Fruit fly (Drosophila melanogaster) whole organism, pupa: ENCODE results near the gene Idh.

Experiments used
- CG10348 ChIP-seq: fragments of 200-800 bp; sonication (Bioruptor generic); IDR thresholded peaks from 2 replicates; pipeline ENCODE4 v1.3.6; 2022; ENCODE audit warnings: missing biosample characterization, missing genetic modification characterization
- CG12605 ChIP-seq: fragments of 200-800 bp; sonication (Bioruptor generic); IDR thresholded peaks from 2 replicates; pipeline ENCODE4 v1.3.6; 2022; ENCODE audit warnings: missing biosample characterization, missing genetic modification characterization
- CG13204 ChIP-seq: fragments of 200-800 bp; sonication (Bioruptor generic); optimal IDR thresholded peaks from 2 replicates; lab custom pipeline; 2018; ENCODE audit warnings: missing biosample characterization, mild to moderate bottlenecking, missing genetic modification characterization, moderate library complexity
- CG14655 ChIP-seq: fragments of 200-800 bp; sonication (Bioruptor generic); optimal IDR thresholded peaks from 3 replicates; lab custom pipeline; 2017; ENCODE audit warnings: mild to moderate bottlenecking, missing biosample characterization, missing genetic modification reagents, missing genetic modification characterization
- CG15710 ChIP-seq: fragments of 200-800 bp; sonication (Bioruptor generic); optimal IDR thresholded peaks from 2 replicates; lab custom pipeline; 2018; ENCODE audit warnings: missing biosample characterization, mild to moderate bottlenecking, missing genetic modification characterization, moderate library complexity
- CG17806 ChIP-seq: fragments of 200-800 bp; sonication (Bioruptor generic); optimal IDR thresholded peaks from 2 replicates; lab custom pipeline; 2018; ENCODE audit warnings: missing biosample characterization, mild to moderate bottlenecking, missing genetic modification characterization, moderate library complexity
- CG32121 ChIP-seq: fragments of 200-800 bp; sonication (Bioruptor generic); IDR thresholded peaks from 2 replicates; pipeline ENCODE4 v1.3.6; 2022; ENCODE audit warnings: missing biosample characterization, missing genetic modification characterization
- CG34367 ChIP-seq: fragments of 200-800 bp; sonication (Bioruptor generic); optimal IDR thresholded peaks from 2 replicates; lab custom pipeline; 2018; ENCODE audit warnings: missing biosample characterization, mild to moderate bottlenecking, missing genetic modification characterization
- CG4496 ChIP-seq: fragments of 200-800 bp; sonication (Bioruptor generic); IDR thresholded peaks from 3 replicates; pipeline ENCODE4 v1.3.6; 2022; ENCODE audit warnings: missing biosample characterization, missing genetic modification characterization
- CG8159 ChIP-seq: fragments of 200-800 bp; sonication (Bioruptor generic); optimal IDR thresholded peaks from 3 replicates; lab custom pipeline; 2018; ENCODE audit warnings: missing biosample characterization, mild to moderate bottlenecking, missing genetic modification characterization, moderate library complexity
- CG8301 ChIP-seq: fragments of 200-800 bp; sonication (Bioruptor generic); optimal IDR thresholded peaks from 2 replicates; lab custom pipeline; 2018; ENCODE audit warnings: missing biosample characterization, mild to moderate bottlenecking, missing genetic modification characterization
- CG9948 ChIP-seq: fragments of 200-800 bp; sonication (Bioruptor generic); optimal IDR thresholded peaks from 2 replicates; lab custom pipeline; 2018; ENCODE audit warnings: missing biosample characterization, mild to moderate bottlenecking, missing genetic modification characterization, moderate library complexity
- D1 ChIP-seq: fragments of 200-800 bp; sonication (Bioruptor generic); optimal IDR thresholded peaks from 2 replicates; lab custom pipeline; 2018; ENCODE audit warnings: missing biosample characterization, mild to moderate bottlenecking, missing genetic modification characterization, moderate library complexity
- EcR ChIP-seq: fragments of 200-800 bp; sonication (Bioruptor generic); optimal IDR thresholded peaks from 3 replicates; lab custom pipeline; 2019; ENCODE audit warnings: missing biosample characterization, missing genetic modification characterization, mild to moderate bottlenecking, moderate library complexity, missing genetic modification reagents
- Ets98B ChIP-seq: fragments of 200-800 bp; sonication (Bioruptor generic); IDR thresholded peaks from 2 replicates; pipeline ENCODE4 v1.3.6; 2022; ENCODE audit warnings: missing biosample characterization, missing genetic modification characterization
- Pif1A ChIP-seq: fragments of 200-800 bp; sonication (Bioruptor generic); optimal IDR thresholded peaks from 3 replicates; lab custom pipeline; 2016; ENCODE audit warnings: missing biosample characterization, missing genetic modification characterization
- Pif1B ChIP-seq: fragments of 200-800 bp; sonication (Bioruptor generic); optimal IDR thresholded peaks from 3 replicates; lab custom pipeline; 2016; ENCODE audit warnings: missing biosample characterization, missing genetic modification characterization
- Snoo ChIP-seq: fragments of 200-800 bp; sonication (Bioruptor generic); optimal IDR thresholded peaks from 3 replicates; lab custom pipeline; 2017; ENCODE audit warnings: missing biosample characterization, mild to moderate bottlenecking, missing genetic modification characterization, inconsistent platforms
- fd96Ca ChIP-seq: fragments of 200-800 bp; sonication (Bioruptor generic); IDR thresholded peaks from 3 replicates; pipeline ENCODE4 v1.3.6; 2022; ENCODE audit warnings: missing biosample characterization, missing genetic modification characterization
- gl ChIP-seq: fragments of 200-800 bp; sonication (Bioruptor generic); optimal IDR thresholded peaks from 2 replicates; lab custom pipeline; 2018; ENCODE audit warnings: missing biosample characterization, mild to moderate bottlenecking, missing genetic modification characterization
- rn ChIP-seq: fragments of 200-800 bp; sonication (Bioruptor generic); IDR thresholded peaks from 2 replicates; pipeline ENCODE4 v1.3.6; 2022; ENCODE audit warnings: missing biosample characterization, missing genetic modification characterization

The Idh gene

dm6 chr3L:8374107-8374506 lies 13.4 kb upstream of the Idh start:
- TF ChIP-seq rn (GFP tag; lab: Robert Waterston, UW) = no peak
- no peak for TF ChIP-seq CG17806 (tag; lab: Kevin White, UChicago)
- no peak for TF ChIP-seq CG9948 (tag; lab: Kevin White, UChicago)
- no peak for TF ChIP-seq Pif1A (GFP tag; lab: Kevin White, UChicago)
- TF ChIP-seq CG15710 (tag; lab: Kevin White, UChicago) = no peak
- TF ChIP-seq EcR (GFP tag; lab: Kevin White, UChicago) = no peak
- no peak for TF ChIP-seq CG12605 (GFP tag; lab: Robert Waterston, UW)
- TF ChIP-seq gl (tag; lab: Kevin White, UChicago) = no peak

- no peak for TF ChIP-seq Ets98B
- peak; percentile 35 for TF ChIP-seq CG13204 (GFP tag; lab: Kevin White, UChicago)
These were observed 11.3 kb upstream of the Idh start, which contains the start of gene ImpE1 for dm6 chr3L:8372035-8372434. Gene ImpE1 (plus strand): TSS chr3L:8372405.

- TF ChIP-seq CG14655 (GFP tag; lab: Kevin White, UChicago) (peak; percentile 1), Snoo (tag; lab: Kevin White, UChicago) (no peak), Pif1A (GFP tag; lab: Kevin White, UChicago) (no peak)
These were observed 10.8 kb upstream of the Idh start for dm6 chr3L:8371538-8371937.

dm6 chr3L:8370922-8371321 lies 10.2 kb upstream of the Idh start:
- TF ChIP-seq CG32121 (GFP tag; lab: Robert Waterston, UW) = no peak
- peak; percentile 64 for TF ChIP-seq Snoo (tag; lab: Kevin White, UChicago)

dm6 chr3L:8369456-8369855 lies 8.8 kb upstream of the Idh start:
- TF ChIP-seq EcR (GFP tag; lab: Kevin White, UChicago) (no peak), fd96Ca (GFP tag; lab: Robert Waterston, UW) (no peak), CG8301 (tag; lab: Kevin White, UChicago) (no peak), CG15710 (tag; lab: Kevin White, UChicago) (no peak), Snoo (tag; lab: Kevin White, UChicago) (no peak), CG34367 (no peak), CG10348 (GFP tag; lab: Robert Waterston, UW) (no peak), Pif1B (no peak), CG4496 (GFP tag; lab: Robert Waterston, UW) (no peak), CG13204 (GFP tag; lab: Kevin White, UChicago) (no peak), D1 (tag; lab: Kevin White, UChicago) (no peak), CG12605 (GFP tag; lab: Robert Waterston, UW) (no peak), Pif1A (GFP tag; lab: Kevin White, UChicago) (no peak), rn (GFP tag; lab: Robert Waterston, UW) (no peak), Ets98B (no peak), CG9948 (tag; lab: Kevin White, UChicago) (no peak), gl (tag; lab: Kevin White, UChicago) (no peak)

- TF ChIP-seq CG8301 (tag; lab: Kevin White, UChicago) (peak; percentile 19), CG13204 (GFP tag; lab: Kevin White, UChicago) (no peak), CG4496 (GFP tag; lab: Robert Waterston, UW) (0 out of 3 replicates have a peak, but pooled peaks have one; percentile 15), CG9948 (tag; lab: Kevin White, UChicago) (no peak), Snoo (tag; lab: Kevin White, UChicago) (peak; percentile 57), Ets98B (no peak), CG14655 (GFP tag; lab: Kevin White, UChicago) (peak; percentile 45), CG10348 (GFP tag; lab: Robert Waterston, UW) (no peak), CG34367 (no peak), rn (GFP tag; lab: Robert Waterston, UW) (no peak), CG15710 (tag; lab: Kevin White, UChicago) (no peak), Pif1A (GFP tag; lab: Kevin White, UChicago) (no peak), CG12605 (GFP tag; lab: Robert Waterston, UW) (no peak), CG17806 (tag; lab: Kevin White, UChicago) (no peak), fd96Ca (GFP tag; lab: Robert Waterston, UW) (no peak)
These were observed 8.1 kb upstream of the Idh start for dm6 chr3L:8368694-8369344.

- TF ChIP-seq Ets98B (no peak), CG17806 (tag; lab: Kevin White, UChicago) (no peak), rn (GFP tag; lab: Robert Waterston, UW) (no peak), D1 (tag; lab: Kevin White, UChicago) (no peak), CG9948 (tag; lab: Kevin White, UChicago) (no peak), CG14655 (GFP tag; lab: Kevin White, UChicago) (no peak), CG12605 (GFP tag; lab: Robert Waterston, UW) (no peak), CG4496 (GFP tag; lab: Robert Waterston, UW) (no peak), CG13204 (GFP tag; lab: Kevin White, UChicago) (no peak), CG8159 (tag; lab: Kevin White, UChicago) (no peak), CG10348 (GFP tag; lab: Robert Waterston, UW) (no peak), CG15710 (tag; lab: Kevin White, UChicago) (no peak), Pif1A (GFP tag; lab: Kevin White, UChicago) (no peak), CG32121 (GFP tag; lab: Robert Waterston, UW) (no peak), Pif1B (no peak), EcR (GFP tag; lab: Kevin White, UChicago) (no peak), CG34367 (no peak), fd96Ca (GFP tag; lab: Robert Waterston, UW) (no peak), gl (tag; lab: Kevin White, UChicago) (no peak), CG8301 (tag; lab: Kevin White, UChicago) (no peak)
- TF ChIP-seq, all 21 proteins: peak for 0
These were observed 2.6 kb upstream of the Idh start for dm6 chr3L:8363266-8363665.
